Fruit fly (Drosophila melanogaster): ENCODE measurements around the gene MED31.

The MED31 gene

DNA sequence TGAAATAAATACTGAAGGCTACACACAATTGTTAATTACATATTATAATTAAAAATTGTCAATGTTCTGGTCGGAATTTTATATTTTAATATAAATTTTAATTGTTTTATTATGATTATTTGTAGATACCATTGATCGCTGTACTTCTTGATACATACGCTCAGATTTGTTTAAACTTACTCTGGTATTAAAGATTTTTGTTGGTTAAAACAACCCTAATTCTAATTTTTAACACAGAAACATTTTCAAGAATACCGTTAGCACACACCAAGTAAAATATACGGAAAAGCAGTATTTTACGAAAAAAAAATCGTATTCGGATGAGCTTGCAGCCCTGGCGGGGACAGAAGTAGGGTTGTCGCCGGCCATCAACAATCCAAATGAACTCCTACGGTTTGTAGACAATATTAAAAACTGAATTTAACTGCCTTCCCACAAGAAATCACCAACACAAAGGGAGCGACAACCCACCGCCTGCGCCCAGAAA is at the start of gene MED31, which contains the start of the genes CG9775 and slx1 (continued):
- peak; percentile 26 for TF ChIP-seq bab2 (GFP tag; optimal IDR thresholded peaks at IDR 0.05)
- TF ChIP-seq Six4 (GFP tag; optimal IDR thresholded peaks at IDR 0.05), result peak; percentile 47
- peak; percentile 8 for TF ChIP-seq CTCF (GFP tag; optimal IDR thresholded peaks at IDR 0.05)
- peak; percentile 14 for TF ChIP-seq kay (GFP tag; optimal IDR thresholded peaks at IDR 0.05)
- TF ChIP-seq gem (tag; optimal IDR thresholded peaks at IDR 0.05), result peak; percentile 93
- peak; percentile 65 for TF ChIP-seq D19B (GFP tag; optimal IDR thresholded peaks at IDR 0.05)
- TF ChIP-seq odd (GFP tag; optimal IDR thresholded peaks at IDR 0.05), result peak; percentile 33
- TF ChIP-seq CG1024 (GFP tag; IDR thresholded peaks at IDR 0.05), result peak; percentile 59
- TF ChIP-seq gcm (GFP tag; optimal IDR thresholded peaks at IDR 0.05), result peak; percentile 68
- peak; percentile 55 for TF ChIP-seq gfzf (GFP tag; optimal IDR thresholded peaks at IDR 0.05)
- no peak; the same call in 1 of the 2 replicates for TF ChIP-seq Poxn (GFP tag; IDR thresholded peaks at IDR 0.05)
- peak; percentile 81 for TF ChIP-seq bcd (GFP tag; optimal IDR thresholded peaks at IDR 0.05)
- TF ChIP-seq Eip74EF (GFP tag; optimal IDR thresholded peaks at IDR 0.05), result peak in 1 of 2 experiments; percentile 37
- TF ChIP-seq run (tag; optimal IDR thresholded peaks at IDR 0.05), result peak; percentile 48
- TF ChIP-seq h (optimal IDR thresholded peaks at IDR 0.05), result no peak
- no peak for TF ChIP-seq CG7963 (GFP tag; IDR thresholded peaks at IDR 0.05; ENCODE audit: partially characterized antibody)
- no peak for TF ChIP-seq CG13624 (GFP tag; optimal IDR thresholded peaks at IDR 0.05)
- TF ChIP-seq CG7556 (GFP tag; optimal IDR thresholded peaks at IDR 0.05), result peak; percentile 77
- no peak for TF ChIP-seq CG6854 (GFP tag; optimal IDR thresholded peaks at IDR 0.05)
- TF ChIP-seq CG3995 (GFP tag; optimal IDR thresholded peaks at IDR 0.05), result no peak
- no peak for TF ChIP-seq CG1832 (GFP tag; optimal IDR thresholded peaks at IDR 0.05)
- TF ChIP-seq btn (GFP tag; optimal IDR thresholded peaks at IDR 0.05), result no peak
- peak; percentile 41; the same call in 1 of the 3 replicates for TF ChIP-seq CG11560 (tag; IDR thresholded peaks at IDR 0.05)
- TF ChIP-seq zf30C (GFP tag; optimal IDR thresholded peaks at IDR 0.05), result no peak
- TF ChIP-seq Rfx (GFP tag; IDR thresholded peaks at IDR 0.05), result peak; percentile 79
- TF ChIP-seq PHDP (tag; optimal IDR thresholded peaks at IDR 0.05), result peak; percentile 81
- peak; percentile 43 for TF ChIP-seq mam (GFP tag; optimal IDR thresholded peaks at IDR 0.05)
- no peak for TF ChIP-seq Atf3 (GFP tag; optimal IDR thresholded peaks at IDR 0.05)
- no peak for TF ChIP-seq ash1 (GFP tag; optimal IDR thresholded peaks at IDR 0.05)
- TF ChIP-seq slp2 (GFP tag; optimal IDR thresholded peaks at IDR 0.05), result no peak
- peak; percentile 17 for TF ChIP-seq CG7271 (tag; optimal IDR thresholded peaks at IDR 0.05)
- peak; percentile 71 for TF ChIP-seq CG3281 (GFP tag; optimal IDR thresholded peaks at IDR 0.05)
- no peak for TF ChIP-seq HLH4C (GFP tag; IDR thresholded peaks at IDR 0.05; ENCODE audit: partially characterized antibody)
- peak; percentile 72 for TF ChIP-seq pnt (GFP tag; optimal IDR thresholded peaks at IDR 0.05)
- TF ChIP-seq CG11456 (GFP tag; IDR thresholded peaks at IDR 0.05), result no peak; the same call in 2 of the 3 replicates
- TF ChIP-seq Ada2b (GFP tag; IDR thresholded peaks at IDR 0.05), result peak; percentile 69
- no peak for TF ChIP-seq nom (GFP tag; optimal IDR thresholded peaks at IDR 0.05)
- peak; percentile 45 for TF ChIP-seq Rx (GFP tag; IDR thresholded peaks at IDR 0.05)
- TF ChIP-seq toy (GFP tag; IDR thresholded peaks at IDR 0.05), result no peak
- TF ChIP-seq Hsf (GFP tag; optimal IDR thresholded peaks at IDR 0.05), result peak; percentile 38
- TF ChIP-seq CG11247 (GFP tag; IDR thresholded peaks at IDR 0.05), result peak; percentile 59; the same call in 1 of the 2 replicates
- no peak; the same call in 1 of the 2 replicates for TF ChIP-seq bowl (GFP tag; IDR thresholded peaks at IDR 0.05)
- TF ChIP-seq oc (tag; optimal IDR thresholded peaks at IDR 0.05), result peak; percentile 75
- TF ChIP-seq zen (tag; optimal IDR thresholded peaks at IDR 0.05), result peak; percentile 81
- no peak for TF ChIP-seq CG6813 (GFP tag; optimal IDR thresholded peaks at IDR 0.05)
- TF ChIP-seq seq (GFP tag; IDR thresholded peaks at IDR 0.05), result peak; percentile 72; the same call in 1 of the 2 replicates
- TF ChIP-seq Meics (GFP tag; optimal IDR thresholded peaks at IDR 0.05), result peak; percentile 78
- TF ChIP-seq ranshi (GFP tag; IDR thresholded peaks at IDR 0.05), result peak; percentile 65
- TF ChIP-seq gt (GFP tag; IDR thresholded peaks at IDR 0.05), result no peak
- no peak for TF ChIP-seq vnd (GFP tag; IDR thresholded peaks at IDR 0.05; ENCODE audit: partially characterized antibody)
- no peak for TF ChIP-seq Dad (GFP tag; optimal IDR thresholded peaks at IDR 0.05)
